Worm (Caenorhabditis elegans) whole organism, L3 larva: ENCODE results near the gene plc-3.

ENCODE experiments used
- skn-1 ChIP-seq: fragments of 150-350 bp; optimal IDR thresholded peaks from 2 replicates; lab custom pipeline; 2014; ENCODE audit warnings: missing biosample characterization, missing genetic modification characterization
- tbx-2 ChIP-seq: sonication (generic microtip); optimal IDR thresholded peaks from 2 replicates; lab custom pipeline; 2016; ENCODE audit warnings: mild to moderate bottlenecking, missing genetic modification characterization, missing compliant biosample characterization

ce11 chrII:10242294-10242693 lies 19.6 kb downstream of the plc-3 start, which contains the start of gene mrps-14:
- TF ChIP-seq tbx-2 (tag; lab: Kevin White, UChicago) (no peak), skn-1 (tag; lab: Kevin White, UChicago) (no peak)
